Worm (Caenorhabditis elegans) whole organism, L3 larva: Measurements from ENCODE around the gene K02H11.4.

Experiments used
- ZK546.5 ChIP-seq: sonication (generic microtip); optimal IDR thresholded peaks from 2 replicates; lab custom pipeline; 2017; ENCODE audit warnings: missing biosample characterization, missing genetic modification characterization
- aly-2 ChIP-seq: fragments of 150-350 bp; optimal IDR thresholded peaks from 2 replicates; lab custom pipeline; 2014; ENCODE audit warnings: missing biosample characterization, missing genetic modification characterization
- ceh-16 ChIP-seq: sonication (generic microtip); optimal IDR thresholded peaks from 2 replicates; lab custom pipeline; 2017; ENCODE audit warnings: missing biosample characterization, missing genetic modification characterization
- ceh-28 ChIP-seq: fragments of 150-350 bp; optimal IDR thresholded peaks from 2 replicates; lab custom pipeline; 2014; ENCODE audit warnings: missing biosample characterization, missing genetic modification reagents, missing genetic modification characterization
- daf-12 ChIP-seq: fragments of 150-350 bp; optimal IDR thresholded peaks from 2 replicates; lab custom pipeline; 2014; ENCODE audit warnings: missing biosample characterization, missing genetic modification reagents, missing genetic modification characterization
- elt-1 ChIP-seq: fragments of 150-350 bp; optimal IDR thresholded peaks from 2 replicates; lab custom pipeline; 2014; ENCODE audit warnings: missing biosample characterization, missing genetic modification characterization
- elt-2 ChIP-seq: sonication (generic microtip); optimal IDR thresholded peaks from 2 replicates; lab custom pipeline; 2016; ENCODE audit warnings: missing genetic modification reagents, mild to moderate bottlenecking, missing genetic modification characterization, missing compliant biosample characterization
- elt-3 ChIP-seq, 3 experiments: fragments of 150-350 bp in 1 of 3; sonication (generic microtip) in 2 of 3; optimal IDR thresholded peaks; 2 replicates in 2 of 3; 4 replicates in 1 of 3; lab custom pipeline; 2014 to 2017; ENCODE audit warnings: missing biosample characterization in 3 of 3, missing genetic modification characterization in 3 of 3
- fkh-10 ChIP-seq: sonication (generic microtip); optimal IDR thresholded peaks from 2 replicates; lab custom pipeline; 2017; ENCODE audit warnings: missing biosample characterization, missing genetic modification reagents, missing genetic modification characterization
- fkh-2 ChIP-seq: fragments of 150-350 bp; optimal IDR thresholded peaks from 2 replicates; lab custom pipeline; 2014; ENCODE audit warnings: missing biosample characterization, missing genetic modification reagents, missing genetic modification characterization
- fos-1 ChIP-seq: fragments of 150-350 bp; optimal IDR thresholded peaks from 2 replicates; lab custom pipeline; 2014; ENCODE audit warnings: missing biosample characterization, missing genetic modification characterization
- jun-1 ChIP-seq: fragments of 150-350 bp; optimal IDR thresholded peaks from 2 replicates; lab custom pipeline; 2014; ENCODE audit warnings: missing biosample characterization, missing genetic modification reagents, missing genetic modification characterization
- lin-39 ChIP-seq: fragments of 150-350 bp; optimal IDR thresholded peaks from 2 replicates; lab custom pipeline; 2018; ENCODE audit warnings: missing biosample characterization, missing genetic modification reagents, missing genetic modification characterization
- lsy-12 ChIP-seq: sonication (generic microtip); optimal IDR thresholded peaks from 2 replicates; lab custom pipeline; 2016; ENCODE audit warnings: mild to moderate bottlenecking, missing genetic modification characterization, missing compliant biosample characterization
- nfya-1 ChIP-seq: sonication (generic microtip); optimal IDR thresholded peaks from 2 replicates; lab custom pipeline; 2017; ENCODE audit warnings: missing genetic modification characterization, mild to moderate bottlenecking, missing compliant biosample characterization, antibody characterized with exemption, moderate library complexity; ENCODE audit not compliant: insufficient read depth
- nhr-237 ChIP-seq: fragments of 150-350 bp; optimal IDR thresholded peaks from 2 replicates; lab custom pipeline; 2014; ENCODE audit warnings: missing biosample characterization, missing genetic modification characterization
- nhr-43 ChIP-seq: sonication (generic microtip); optimal IDR thresholded peaks from 2 replicates; lab custom pipeline; 2016; ENCODE audit warnings: mild to moderate bottlenecking, missing genetic modification characterization, missing compliant biosample characterization; ENCODE audit not compliant: poor library complexity, severe bottlenecking
- nhr-76 ChIP-seq: fragments of 150-350 bp; sonication (generic microtip); optimal IDR thresholded peaks from 5 replicates; lab custom pipeline; 2014; ENCODE audit warnings: missing biosample characterization, missing genetic modification characterization
- nhr-77 ChIP-seq: fragments of 150-350 bp; optimal IDR thresholded peaks from 2 replicates; lab custom pipeline; 2014; ENCODE audit warnings: missing biosample characterization, missing genetic modification characterization
- pha-4 ChIP-seq: fragments of 150-350 bp; optimal IDR thresholded peaks from 2 replicates; lab custom pipeline; 2014; ENCODE audit warnings: missing biosample characterization, missing genetic modification reagents, missing genetic modification characterization
- pqm-1 ChIP-seq: fragments of 150-350 bp; optimal IDR thresholded peaks from 2 replicates; lab custom pipeline; 2017; ENCODE audit warnings: missing biosample characterization, missing genetic modification characterization, inconsistent platforms
- sea-2 ChIP-seq: fragments of 150-350 bp; sonication (generic microtip); optimal IDR thresholded peaks from 4 replicates; lab custom pipeline; 2014; ENCODE audit warnings: missing biosample characterization, missing genetic modification reagents, missing genetic modification characterization
- unc-39 ChIP-seq: sonication (generic microtip); optimal IDR thresholded peaks from 4 replicates; lab custom pipeline; 2017; ENCODE audit warnings: missing biosample characterization, missing genetic modification characterization
- zag-1 ChIP-seq: fragments of 150-350 bp; optimal IDR thresholded peaks from 2 replicates; lab custom pipeline; 2014; ENCODE audit warnings: missing biosample characterization, missing genetic modification characterization
- ztf-11 ChIP-seq: fragments of 150-350 bp; optimal IDR thresholded peaks from 2 replicates; lab custom pipeline; 2014; ENCODE audit warnings: missing biosample characterization, missing genetic modification characterization
- ztf-4 ChIP-seq: fragments of 150-350 bp; optimal IDR thresholded peaks from 2 replicates; lab custom pipeline; 2014; ENCODE audit warnings: missing biosample characterization, missing genetic modification characterization

K02H11.4 gene

ce11 chrV:1531159-1531558 lies at the start of gene K02H11.4:
Gene K02H11.4 (minus strand): TSS chrV:1531259.
- TF ChIP-seq ztf-11 (tag; lab: Kevin White, UChicago): no peak
- no peak for TF ChIP-seq ceh-16 (tag; lab: Kevin White, UChicago)
- no peak for TF ChIP-seq zag-1
- TF ChIP-seq fkh-2: no peak

DNA sequence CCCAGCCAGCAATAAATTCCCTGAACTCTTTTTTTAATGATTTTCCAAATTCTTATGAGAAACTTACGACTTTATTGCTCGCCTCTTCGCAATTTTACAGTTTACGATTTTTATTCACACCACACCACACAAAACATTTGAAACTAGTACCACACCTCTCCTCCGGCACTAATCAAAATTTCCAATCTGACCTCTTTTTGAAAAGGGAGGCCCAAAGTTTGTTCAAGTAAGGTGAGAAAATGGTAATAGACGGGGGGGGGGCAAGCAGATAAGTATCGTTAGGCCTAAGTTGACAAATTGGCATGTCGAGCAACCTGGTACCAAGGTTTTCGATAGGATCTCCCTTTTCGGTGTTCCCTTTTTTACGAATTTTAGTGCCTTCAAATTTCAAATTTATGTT lies 48.7 kb upstream of the K02H11.4 start:
- TF ChIP-seq elt-1 (tag; lab: Kevin White, UChicago): peak; percentile 4
- no peak for TF ChIP-seq pha-4 (tag; lab: Kevin White, UChicago)

- TF ChIP-seq ztf-4 (tag; lab: Kevin White, UChicago) (no peak), lsy-12 (tag; lab: Kevin White, UChicago) (no peak), zag-1 (no peak), elt-3 (tag; optimal IDR thresholded peaks at IDR 0.05; lab: Kevin White, UChicago) (no peak), sea-2 (GFP tag; lab: Kevin White, UChicago) (no peak)
Measured at ce11 chrV:1578572-1579230, 47.6 kb upstream of the K02H11.4 start.

ce11 chrV:1577092-1577709 lies 46.1 kb upstream of the K02H11.4 start:
- no peak for TF ChIP-seq pqm-1 (tag; lab: Kevin White, UChicago)

ce11 chrV:1575493-1576084 lies 44.5 kb upstream of the K02H11.4 start:
- TF ChIP-seq ztf-4 (tag; lab: Kevin White, UChicago): no peak
- TF ChIP-seq fos-1 (tag; lab: Kevin White, UChicago): no peak
- no peak for TF ChIP-seq ceh-16 (tag; lab: Kevin White, UChicago)
- TF ChIP-seq aly-2 (tag; lab: Kevin White, UChicago): no peak
- no peak for TF ChIP-seq elt-1 (tag; lab: Kevin White, UChicago)
- TF ChIP-seq lin-39 (tag; lab: Kevin White, UChicago): no peak
- TF ChIP-seq sea-2 (GFP tag; lab: Kevin White, UChicago): no peak
- TF ChIP-seq ZK546.5: no peak
- no peak for TF ChIP-seq nhr-76 (tag; lab: Kevin White, UChicago)
- TF ChIP-seq fkh-10 (GFP tag; lab: Kevin White, UChicago): no peak
- no peak for TF ChIP-seq nfya-1 (tag; lab: Kevin White, UChicago)
- no peak for TF ChIP-seq unc-39
- TF ChIP-seq fkh-2: no peak

ce11 chrV:1574599-1574998 lies 43.5 kb upstream of the K02H11.4 start:
- no peak for TF ChIP-seq jun-1
- no peak for TF ChIP-seq ZK546.5
- TF ChIP-seq elt-2 (tag; lab: Kevin White, UChicago): no peak
- TF ChIP-seq sea-2 (GFP tag; lab: Kevin White, UChicago): no peak
- TF ChIP-seq lsy-12 (tag; lab: Kevin White, UChicago): no peak
- no peak for TF ChIP-seq nhr-237

- TF ChIP-seq ceh-28 (tag; lab: Kevin White, UChicago) (no peak), daf-12 (no peak), nhr-77 (tag; lab: Kevin White, UChicago) (no peak), nhr-43 (tag; lab: Kevin White, UChicago) (no peak)
Measured at ce11 chrV:1572585-1572984, 41.5 kb upstream of the K02H11.4 start.
